Fruit fly (Drosophila melanogaster): ENCODE measurements around the gene CG7271.

DNA sequence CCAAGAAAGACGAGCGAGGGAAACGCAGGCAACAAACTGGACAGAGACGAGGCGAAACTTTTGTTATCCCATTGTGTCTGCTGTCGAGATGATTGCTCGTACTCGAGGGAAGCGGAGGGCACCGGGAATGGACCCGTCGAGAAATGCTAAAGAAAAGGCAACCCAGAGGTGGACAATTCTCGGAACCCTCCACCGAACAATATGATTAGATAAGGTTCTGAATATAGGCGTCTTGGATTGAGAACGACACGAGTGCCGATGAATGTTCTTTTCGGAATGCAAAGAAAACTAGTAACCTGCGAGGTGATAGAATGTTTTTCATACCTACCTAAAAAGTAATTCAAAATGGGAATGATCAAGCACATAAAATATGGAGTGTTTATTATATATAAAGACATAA, 41.3 kb downstream of the CG7271 start:
- TF ChIP-seq CG10631 (GFP tag; optimal IDR thresholded peaks at IDR 0.05) (no peak), Sox15 (GFP tag; optimal IDR thresholded peaks at IDR 0.05) (no peak), topi (GFP tag; optimal IDR thresholded peaks at IDR 0.05) (no peak), CG8119 (GFP tag; IDR thresholded peaks at IDR 0.05) (no peak), CG16779 (tag; optimal IDR thresholded peaks at IDR 0.05) (no peak), Eip93F (GFP tag; optimal IDR thresholded peaks at IDR 0.05) (no peak), net (GFP tag; optimal IDR thresholded peaks at IDR 0.05) (no peak)
